Worm (Caenorhabditis elegans): ENCODE measurements around the gene irld-67.

irld-67 gene

DNA sequence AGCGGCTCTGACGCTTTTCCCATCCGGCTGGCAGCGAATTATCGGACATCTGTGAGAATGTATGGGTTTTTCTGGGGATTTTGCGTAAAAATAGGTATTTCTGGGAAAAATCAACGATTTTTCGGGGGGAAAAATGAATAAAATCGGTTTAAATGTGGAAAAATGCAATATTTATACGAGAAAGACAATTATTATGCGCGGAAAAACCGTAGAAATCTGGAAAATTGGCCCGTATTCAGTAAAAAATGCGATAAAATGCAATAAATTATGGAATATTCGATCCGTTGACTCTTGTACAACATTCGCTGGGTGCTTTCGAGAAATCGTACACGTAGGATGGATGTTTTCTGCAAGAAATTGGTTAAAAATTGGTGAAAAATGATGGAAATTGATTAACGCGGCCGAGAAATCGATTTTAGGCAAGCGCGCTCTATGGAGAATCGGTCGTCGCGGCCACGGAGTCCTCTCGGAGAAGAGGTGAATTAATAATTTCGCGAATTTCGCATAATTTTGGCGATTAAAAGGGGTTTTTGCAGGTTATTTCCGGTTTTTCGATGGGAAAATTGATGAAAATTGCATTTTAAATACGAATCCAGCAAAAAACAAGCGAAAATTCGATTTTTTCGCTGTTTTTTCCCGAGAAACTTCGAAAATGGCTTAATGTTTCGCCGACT lies 45.2 kb downstream of the irld-67 start, which contains the start of gene pinn-1 (continued):
- TF ChIP-seq nfya-2 (GFP tag; IDR thresholded peaks at IDR 0.05) (no peak), ets-4 (GFP tag; optimal IDR thresholded peaks at IDR 0.05) (no peak), ztf-25 (GFP tag; IDR thresholded peaks at IDR 0.05) (0 out of 2 replicates have a peak, but pooled peaks have one; percentile 31), K12H6.12 (tag; optimal IDR thresholded peaks at IDR 0.05) (peak; percentile 82), lsy-27 (tag; optimal IDR thresholded peaks at IDR 0.05; ENCODE audit: borderline replicate concordance, insufficient read depth) (no peak), F23B12.7 (tag; optimal IDR thresholded peaks at IDR 0.05; ENCODE audit: insufficient read depth) (peak; percentile 45), ztf-26 (tag; optimal IDR thresholded peaks at IDR 0.05) (peak; percentile 69), ccch-3 (GFP tag; optimal IDR thresholded peaks at IDR 0.05) (peak; percentile 93), egrh-3 (GFP tag; IDR thresholded peaks at IDR 0.05) (peak; percentile 52; the same call in 1 of the 2 replicates), lir-1 (GFP tag; conservative IDR thresholded peaks at IDR 0.05) (no peak; the same call in 1 of the 2 replicates), rpc-1 (optimal IDR thresholded peaks at IDR 0.05) (no peak), rpc-1 (tag; optimal IDR thresholded peaks at IDR 0.05) (no peak), lin-26 (GFP tag; IDR thresholded peaks at IDR 0.05) (peak; percentile 66), pha-4 (tag; optimal IDR thresholded peaks at IDR 0.05) (no peak), ztf-28 (GFP tag; IDR thresholded peaks at IDR 0.05) (peak; percentile 93), T07F8.4 (tag; optimal IDR thresholded peaks at IDR 0.05) (no peak), atf-7 (tag; optimal IDR thresholded peaks at IDR 0.05) (peak; percentile 68), rec-8 (tag; optimal IDR thresholded peaks at IDR 0.05) (peak; percentile 28 to 56), him-1 (tag; optimal IDR thresholded peaks at IDR 0.05) (peak; percentile 76), B0035.1 (tag; optimal IDR thresholded peaks at IDR 0.05) (no peak), tbx-9 (tag; optimal IDR thresholded peaks at IDR 0.05; ENCODE audit: borderline replicate concordance) (no peak), egl-44 (GFP tag; IDR thresholded peaks at IDR 0.05) (peak; percentile 68; the same call in 1 of the 2 replicates), athp-1 (tag; optimal IDR thresholded peaks at IDR 0.05) (peak; percentile 95), nhr-80 (tag; optimal IDR thresholded peaks at IDR 0.05) (peak; percentile 4), B0336.3 (GFP tag; IDR thresholded peaks at IDR 0.05) (peak; percentile 85), xnd-1 (tag; optimal IDR thresholded peaks at IDR 0.05) (peak; percentile 37), ztf-6 (GFP tag; IDR thresholded peaks at IDR 0.05) (0 out of 2 replicates have a peak, but pooled peaks have one; percentile 44), mel-28 (tag; optimal IDR thresholded peaks at IDR 0.05; ENCODE audit: borderline replicate concordance) (peak; percentile 66), nhr-179 (tag; optimal IDR thresholded peaks at IDR 0.05) (no peak), gei-17 (GFP tag; optimal IDR thresholded peaks at IDR 0.05) (no peak), lin-40 (tag; optimal IDR thresholded peaks at IDR 0.05) (peak; percentile 82), aptf-2 (GFP tag; conservative IDR thresholded peaks at IDR 0.05) (peak; percentile 75; the same call in 1 of the 2 replicates), zfh-2 (GFP tag; conservative IDR thresholded peaks at IDR 0.05) (peak; percentile 49; the same call in 1 of the 2 replicates), somi-1 (GFP tag; optimal IDR thresholded peaks at IDR 0.05) (no peak), snpc-4 (GFP tag; optimal IDR thresholded peaks at IDR 0.05) (no peak), snpc-4 (tag; optimal IDR thresholded peaks at IDR 0.05) (peak; percentile 29 to 76 (median 45)), aptf-3 (GFP tag; IDR thresholded peaks at IDR 0.05) (no peak), let-526 (GFP tag; IDR thresholded peaks at IDR 0.05) (peak; percentile 91), bed-1 (GFP tag; IDR thresholded peaks at IDR 0.05) (no peak), tlf-1 (GFP tag; optimal IDR thresholded peaks at IDR 0.05) (peak; percentile 67), lag-1 (GFP tag; IDR thresholded peaks at IDR 0.05) (no peak), snpc-1.3 (tag; optimal IDR thresholded peaks at IDR 0.05; ENCODE audit: insufficient read depth) (no peak), ztf-18 (tag; optimal IDR thresholded peaks at IDR 0.05) (peak; percentile 8), attf-5 (GFP tag; optimal IDR thresholded peaks at IDR 0.05) (peak; percentile 75), rcor-1 (GFP tag; IDR thresholded peaks at IDR 0.05) (peak; percentile 91), mes-4 (tag; optimal IDR thresholded peaks at IDR 0.05) (no peak), egl-18 (GFP tag; IDR thresholded peaks at IDR 0.05) (peak; percentile 50; the same call in 1 of the 2 replicates)

All from whole organism, young adult.